Worm (Caenorhabditis elegans) whole organism, L4 larva: ENCODE measurements around the gene T06E4.7.
A peak's percentile ranks its signal among the peaks of the same experiment; 100 is the strongest.

Source experiments
- D1046.2 ChIP-seq: fragments of 200-800 bp; sonication (Bioruptor generic); IDR thresholded peaks from 2 replicates; pipeline ENCODE4 v1.3.6; 2022; ENCODE audit warnings: missing genetic modification characterization, missing compliant biosample characterization
- F37D6.2 ChIP-seq: sonication (generic microtip); optimal IDR thresholded peaks from 2 replicates; lab custom pipeline; 2016; ENCODE audit warnings: mild to moderate bottlenecking, missing genetic modification characterization, missing compliant biosample characterization
- F44E2.7 ChIP-seq: fragments of 200-800 bp; sonication (Bioruptor generic); IDR thresholded peaks from 2 replicates; pipeline ENCODE4 v2.1.2; 2022; ENCODE audit warnings: missing genetic modification characterization, missing compliant biosample characterization
- R02D3.7 ChIP-seq: fragments of 150-350 bp; sonication (generic microtip); optimal IDR thresholded peaks from 3 replicates; lab custom pipeline; 2014; ENCODE audit warnings: missing biosample characterization, missing genetic modification characterization
- Y105C5A.15 ChIP-seq: fragments of 200-800 bp; sonication (Bioruptor generic); IDR thresholded peaks from 2 replicates; pipeline ENCODE4 v1.3.6; 2022; ENCODE audit warnings: missing genetic modification characterization, missing compliant biosample characterization
- Y48G9A.11 ChIP-seq: fragments of 200-800 bp; sonication (Bioruptor generic); IDR thresholded peaks from 2 replicates; pipeline ENCODE4 v1.3.6; 2022; ENCODE audit warnings: missing genetic modification reagents, missing genetic modification characterization, missing compliant biosample characterization
- Y75B8A.6 ChIP-seq: fragments of 200-800 bp; sonication (Bioruptor generic); IDR thresholded peaks from 2 replicates; pipeline ENCODE4 v1.3.6; 2022; ENCODE audit warnings: missing genetic modification reagents, missing genetic modification characterization, missing compliant biosample characterization
- aha-1 ChIP-seq: fragments of 150-350 bp; peaks from one replicate; lab custom pipeline; 2014; ENCODE audit warnings: missing biosample characterization, missing genetic modification characterization
- attf-4 ChIP-seq: sonication (generic microtip); optimal IDR thresholded peaks from 3 replicates; lab custom pipeline; 2017; ENCODE audit warnings: missing biosample characterization, missing genetic modification characterization
- ceh-44 ChIP-seq: fragments of 200-800 bp; sonication (Bioruptor generic); IDR thresholded peaks from 2 replicates; pipeline ENCODE4 v1.3.6; 2022; ENCODE audit warnings: missing genetic modification reagents, missing genetic modification characterization, missing compliant biosample characterization
- ceh-62 ChIP-seq: sonication (generic microtip); optimal IDR thresholded peaks from 2 replicates; lab custom pipeline; 2017; ENCODE audit warnings: missing biosample characterization, missing genetic modification characterization
- cey-2 ChIP-seq: sonication (generic microtip); optimal IDR thresholded peaks from 3 replicates; lab custom pipeline; 2017; ENCODE audit warnings: missing genetic modification characterization, mild to moderate bottlenecking, missing compliant biosample characterization, antibody characterized with exemption, borderline replicate concordance; ENCODE audit not compliant: insufficient read depth
- ctbp-1 ChIP-seq: fragments of 200-800 bp; sonication (Bioruptor generic); IDR thresholded peaks from 2 replicates; pipeline ENCODE4 v1.3.6; 2022; ENCODE audit warnings: missing genetic modification reagents, missing genetic modification characterization, missing compliant biosample characterization
- daf-16 ChIP-seq, 3 experiments: sonication (generic microtip); optimal IDR thresholded peaks; 2 replicates each; lab custom pipeline; 2016 to 2017; ENCODE audit warnings: missing genetic modification characterization in 3 of 3, missing genetic modification reagents in 3 of 3, mild to moderate bottlenecking in 2 of 3, missing compliant biosample characterization in 2 of 3, missing biosample characterization in 1 of 3, moderate library complexity in 1 of 3
- daf-8 ChIP-seq: fragments of 200-800 bp; sonication (Bioruptor generic); IDR thresholded peaks from 2 replicates; pipeline ENCODE4 v1.3.6; 2022; ENCODE audit warnings: missing genetic modification characterization, missing compliant biosample characterization
- dpl-1 ChIP-seq: fragments of 150-350 bp; optimal IDR thresholded peaks from 2 replicates; lab custom pipeline; 2014; ENCODE audit warnings: missing biosample characterization, missing genetic modification reagents, missing genetic modification characterization
- dve-1 ChIP-seq: sonication (generic microtip); optimal IDR thresholded peaks from 2 replicates; lab custom pipeline; 2017; ENCODE audit warnings: antibody characterized with exemption, mild to moderate bottlenecking, missing genetic modification characterization, missing compliant biosample characterization; ENCODE audit not compliant: insufficient read depth
- egl-43 ChIP-seq: fragments of 200-800 bp; sonication (Bioruptor generic); IDR thresholded peaks from 2 replicates; pipeline ENCODE4 v1.3.6; 2022; ENCODE audit warnings: missing genetic modification reagents, missing genetic modification characterization, missing compliant biosample characterization
- fos-1 ChIP-seq: fragments of 150-350 bp; optimal IDR thresholded peaks from 2 replicates; lab custom pipeline; 2014; ENCODE audit warnings: missing biosample characterization, missing genetic modification characterization
- gei-8 ChIP-seq: fragments of 200-800 bp; sonication (Bioruptor generic); optimal IDR thresholded peaks from 2 replicates; lab custom pipeline; 2018; ENCODE audit warnings: mild to moderate bottlenecking, missing genetic modification characterization, missing compliant biosample characterization
- lim-7 ChIP-seq: fragments of 200-800 bp; sonication (Bioruptor generic); IDR thresholded peaks from 2 replicates; pipeline ENCODE4 v1.3.6; 2022; ENCODE audit warnings: missing genetic modification characterization, missing compliant biosample characterization
- lin-1 ChIP-seq: fragments of 200-800 bp; sonication (Bioruptor generic); IDR thresholded peaks from 2 replicates; pipeline ENCODE4 v1.3.6; 2022; ENCODE audit warnings: missing genetic modification reagents, missing genetic modification characterization, missing compliant biosample characterization
- lin-13 ChIP-seq: fragments of 150-350 bp; optimal IDR thresholded peaks from 2 replicates; lab custom pipeline; 2014; ENCODE audit warnings: missing biosample characterization, missing genetic modification reagents, missing genetic modification characterization
- lin-38 ChIP-seq: fragments of 200-800 bp; sonication (Bioruptor generic); IDR thresholded peaks from 2 replicates; pipeline ENCODE4 v1.3.6; 2022; ENCODE audit warnings: missing genetic modification reagents, missing genetic modification characterization, missing compliant biosample characterization
- lin-39 ChIP-seq: fragments of 150-350 bp; optimal IDR thresholded peaks from 2 replicates; lab custom pipeline; 2014; ENCODE audit warnings: missing biosample characterization, missing genetic modification reagents, missing genetic modification characterization
- madf-5 ChIP-seq, 2 experiments: fragments of 200-800 bp; sonication (Bioruptor generic); IDR thresholded peaks; 2 replicates each; pipeline ENCODE4 v1.3.6; 2022; ENCODE audit warnings: missing compliant biosample characterization in 2 of 2, missing genetic modification characterization in 2 of 2
- mdl-1 ChIP-seq, 2 experiments: fragments of 150-350 bp in 1 of 2; sonication (generic microtip) in 1 of 2; optimal IDR thresholded peaks; 2 replicates each; lab custom pipeline; 2014 to 2017; ENCODE audit warnings: missing biosample characterization in 2 of 2, missing genetic modification characterization in 2 of 2
- nhr-25 ChIP-seq: sonication (generic microtip); optimal IDR thresholded peaks from 2 replicates; lab custom pipeline; 2017; ENCODE audit warnings: missing genetic modification characterization, mild to moderate bottlenecking, missing compliant biosample characterization, antibody characterized with exemption, moderate library complexity, borderline replicate concordance; ENCODE audit not compliant: insufficient read depth
- nhr-42 ChIP-seq: fragments of 200-800 bp; sonication (Bioruptor generic); IDR thresholded peaks from 2 replicates; pipeline ENCODE4 v1.3.6; 2022; ENCODE audit warnings: missing genetic modification characterization, missing compliant biosample characterization
- nhr-48 ChIP-seq: sonication (generic microtip); optimal IDR thresholded peaks from 2 replicates; lab custom pipeline; 2016; ENCODE audit warnings: mild to moderate bottlenecking, missing genetic modification characterization, missing compliant biosample characterization
- nhr-77 ChIP-seq: fragments of 150-350 bp; optimal IDR thresholded peaks from 2 replicates; lab custom pipeline; 2014; ENCODE audit warnings: missing biosample characterization, missing genetic modification characterization
- pha-4 ChIP-seq, 2 experiments: fragments of 150-350 bp in 1 of 2; fragments of 200-800 bp in 1 of 2; sonication (Bioruptor generic) in 1 of 2; IDR thresholded peaks in 1 of 2; optimal IDR thresholded peaks in 1 of 2; 2 replicates each; pipeline versions ENCODE4 v1.3.6 to Lab custom; 2014 to 2022; ENCODE audit warnings: missing genetic modification characterization in 2 of 2, missing genetic modification reagents in 2 of 2, missing biosample characterization in 1 of 2, missing compliant biosample characterization in 1 of 2
- rbr-2 ChIP-seq: sonication (generic microtip); optimal IDR thresholded peaks from 2 replicates; lab custom pipeline; 2016; ENCODE audit warnings: missing genotype, missing genetic modification characterization, missing compliant biosample characterization
- sdz-12 ChIP-seq: fragments of 200-800 bp; sonication (Bioruptor generic); optimal IDR thresholded peaks from 2 replicates; lab custom pipeline; 2018; ENCODE audit warnings: mild to moderate bottlenecking, missing genetic modification characterization, missing compliant biosample characterization
- set-16 ChIP-seq: fragments of 200-800 bp; sonication (Bioruptor generic); IDR thresholded peaks from 2 replicates; pipeline ENCODE4 v1.3.6; 2022; ENCODE audit warnings: missing genetic modification reagents, missing genetic modification characterization, missing compliant biosample characterization
- spr-1 ChIP-seq: sonication (generic microtip); optimal IDR thresholded peaks from 2 replicates; lab custom pipeline; 2016; ENCODE audit warnings: mild to moderate bottlenecking, missing genetic modification characterization, missing compliant biosample characterization
- spr-3 ChIP-seq: fragments of 200-800 bp; sonication (Bioruptor generic); optimal IDR thresholded peaks from 2 replicates; lab custom pipeline; 2018; ENCODE audit warnings: mild to moderate bottlenecking, missing genetic modification characterization, missing compliant biosample characterization
- tra-1 ChIP-seq: fragments of 200-800 bp; sonication (Bioruptor generic); IDR thresholded peaks from 2 replicates; pipeline ENCODE4 v1.3.6; 2022; ENCODE audit warnings: missing genetic modification reagents, missing genetic modification characterization, missing compliant biosample characterization
- vab-7 ChIP-seq: fragments of 200-800 bp; sonication (Bioruptor generic); IDR thresholded peaks from 2 replicates; pipeline ENCODE4 v1.3.6; 2022; ENCODE audit warnings: missing genetic modification reagents, missing genetic modification characterization, missing compliant biosample characterization
- zag-1 ChIP-seq: fragments of 150-350 bp; optimal IDR thresholded peaks from 2 replicates; lab custom pipeline; 2014; ENCODE audit warnings: missing biosample characterization, missing genetic modification characterization
- zip-11 ChIP-seq: fragments of 200-800 bp; sonication (Bioruptor generic); IDR thresholded peaks from 2 replicates; pipeline ENCODE4 v1.3.6; 2022; ENCODE audit warnings: missing genetic modification characterization, missing compliant biosample characterization
- zip-2 ChIP-seq: fragments of 150-350 bp; optimal IDR thresholded peaks from 2 replicates; lab custom pipeline; 2014; ENCODE audit warnings: missing biosample characterization, missing genetic modification characterization

The T06E4.7 gene

ce11 chrV:9625122-9625521 lies 1.1 kb upstream of the T06E4.7 start, which contains the start of gene idpc-4:
idpc-4 (plus strand) TSS chrV:9625422.
- no peak for TF ChIP-seq lin-39 (tag; lab: Kevin White, UChicago)
- TF ChIP-seq R02D3.7 = no peak
- no peak for TF ChIP-seq aha-1 (tag; lab: Kevin White, UChicago)
- no peak for TF ChIP-seq nhr-48
- no peak for TF ChIP-seq daf-16 (GFP tag; optimal IDR thresholded peaks at IDR 0.05; lab: Kevin White, UChicago)
- no peak for TF ChIP-seq daf-16 (tag; optimal IDR thresholded peaks at IDR 0.05; lab: Kevin White, UChicago)
- TF ChIP-seq spr-1 = no peak
- TF ChIP-seq nhr-77 (tag; lab: Kevin White, UChicago) = no peak
- no peak for TF ChIP-seq egl-43
- no peak for TF ChIP-seq zag-1
- no peak for TF ChIP-seq madf-5 (GFP tag; IDR thresholded peaks at IDR 0.05; lab: Robert Waterston, UW)
- TF ChIP-seq nhr-42 (GFP tag; lab: Robert Waterston, UW) = no peak
- TF ChIP-seq attf-4 (tag; lab: Kevin White, UChicago) = no peak
- TF ChIP-seq zip-11 (GFP tag; lab: Robert Waterston, UW) = no peak
- TF ChIP-seq, all 104 proteins: peak for 0

- no peak for TF ChIP-seq ceh-62 (tag; lab: Kevin White, UChicago)
- TF ChIP-seq tra-1 (GFP tag; lab: Robert Waterston, UW) = 0 out of 2 replicates have a peak, but pooled peaks have one; percentile 21
- no peak for TF ChIP-seq fos-1 (tag; lab: Kevin White, UChicago)
- peak; percentile 57; the same call in 1 of the 2 replicates for TF ChIP-seq egl-43
- TF ChIP-seq lin-1 (GFP tag; lab: Robert Waterston, UW) = no peak
- TF ChIP-seq set-16 (GFP tag; lab: Robert Waterston, UW) = peak; percentile 95
- peak; percentile 72 for TF ChIP-seq aha-1 (tag; lab: Kevin White, UChicago)
- TF ChIP-seq, all 104 proteins: peak for 4
Observed at ce11 chrV:9628603-9629002, 2.4 kb downstream of the T06E4.7 start.

- TF ChIP-seq dve-1 (tag; lab: Kevin White, UChicago) (no peak), nhr-25 (tag; lab: Kevin White, UChicago) (no peak), rbr-2 (no peak), pha-4 (GFP tag; IDR thresholded peaks at IDR 0.05; lab: Robert Waterston, UW) (no peak), pha-4 (tag; optimal IDR thresholded peaks at IDR 0.05; lab: Kevin White, UChicago) (no peak), spr-3 (GFP tag; lab: Kevin White, UChicago) (no peak), dpl-1 (GFP tag; lab: Kevin White, UChicago) (no peak)
- TF ChIP-seq, all 104 proteins: peak for 0
Observed at ce11 chrV:9629114-9629513, 2.9 kb downstream of the T06E4.7 start, which contains the start of gene idpc-3. idpc-3 (minus strand) TSS chrV:9629214.

DNA sequence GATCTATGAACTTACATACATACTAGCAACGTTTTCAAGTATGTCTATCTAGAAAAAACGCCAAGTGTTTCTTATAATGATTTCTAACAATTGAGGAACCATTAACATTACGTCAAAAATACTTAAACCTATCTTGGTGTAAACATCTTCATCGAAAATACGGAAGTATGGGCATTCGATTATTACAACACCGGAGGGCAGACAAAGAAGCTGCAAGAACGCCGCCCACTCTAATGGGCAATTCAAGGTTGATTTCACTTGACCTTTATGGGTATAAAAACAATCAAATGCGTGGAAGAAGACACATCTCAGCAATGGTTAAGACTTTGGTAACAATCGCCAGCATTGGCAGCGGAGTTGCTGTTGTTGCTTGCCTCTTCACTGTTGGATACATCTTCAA lies 3.4 kb downstream of the T06E4.7 start, which contains the start of gene col-146:
Gene col-146 (plus strand): TSS at position 301 of the 400 bp plus-strand sequence.
- TF ChIP-seq mdl-1 (tag; optimal IDR thresholded peaks at IDR 0.05; lab: Kevin White, UChicago) (no peak), F37D6.2 (tag; lab: Kevin White, UChicago) (no peak), madf-5 (GFP tag; IDR thresholded peaks at IDR 0.05; lab: Robert Waterston, UW) (no peak), vab-7 (GFP tag; lab: Robert Waterston, UW) (no peak), D1046.2 (GFP tag; lab: Robert Waterston, UW) (no peak), R02D3.7 (no peak)

DNA sequence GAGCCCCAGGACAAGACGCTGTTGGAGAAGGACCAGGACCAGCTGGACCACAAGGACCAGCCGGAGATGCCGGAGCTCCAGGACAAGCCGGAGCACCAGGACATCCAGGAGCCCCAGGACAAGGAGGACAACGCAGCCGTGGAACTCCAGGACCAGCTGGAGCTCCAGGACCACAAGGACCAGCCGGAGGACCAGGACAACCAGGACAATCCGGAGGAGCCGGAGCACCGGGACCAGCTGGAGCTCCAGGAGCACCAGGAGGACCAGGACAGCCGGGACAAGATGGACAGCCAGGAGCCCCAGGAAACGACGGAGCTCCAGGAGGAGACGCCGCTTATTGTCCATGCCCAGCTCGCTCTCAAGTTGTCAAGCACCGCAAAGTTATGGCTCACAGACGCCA lies 4.3 kb downstream of the T06E4.7 start:
- TF ChIP-seq cey-2 (tag; lab: Kevin White, UChicago) = no peak
- TF ChIP-seq Y105C5A.15 (GFP tag; lab: Robert Waterston, UW) = no peak
- no peak for TF ChIP-seq lin-13 (GFP tag; lab: Kevin White, UChicago)
- TF ChIP-seq zip-2 (tag; lab: Kevin White, UChicago) = no peak
- TF ChIP-seq lim-7 (GFP tag; lab: Robert Waterston, UW) = 0 out of 2 replicates have a peak, but pooled peaks have one; percentile 28
- no peak for TF ChIP-seq sdz-12 (GFP tag; lab: Kevin White, UChicago)
- 0 out of 2 replicates have a peak, but pooled peaks have one; percentile 14 for TF ChIP-seq ctbp-1 (GFP tag; lab: Robert Waterston, UW)
- TF ChIP-seq Y75B8A.6 (GFP tag; lab: Robert Waterston, UW) = no peak
- no peak for TF ChIP-seq aha-1 (tag; lab: Kevin White, UChicago)
- TF ChIP-seq lin-38 (GFP tag; lab: Robert Waterston, UW) = 0 out of 2 replicates have a peak, but pooled peaks have one; percentile 23
- peak; percentile 98 for TF ChIP-seq set-16 (GFP tag; lab: Robert Waterston, UW)
- TF ChIP-seq attf-4 (tag; lab: Kevin White, UChicago) = no peak
- TF ChIP-seq Y48G9A.11 (GFP tag; lab: Robert Waterston, UW) = 0 out of 2 replicates have a peak, but pooled peaks have one; percentile 46
- TF ChIP-seq madf-5 (GFP tag; IDR thresholded peaks at IDR 0.05; lab: Robert Waterston, UW) = peak in 1 of 2 experiments; percentile 29; a peak in 1 of 4 replicates
- 0 out of 2 replicates have a peak, but pooled peaks have one; percentile 47 for TF ChIP-seq F44E2.7
- TF ChIP-seq gei-8 (GFP tag; lab: Kevin White, UChicago) = no peak
- no peak for TF ChIP-seq ceh-44
- TF ChIP-seq daf-8 (GFP tag; lab: Robert Waterston, UW) = no peak
- TF ChIP-seq F37D6.2 (tag; lab: Kevin White, UChicago) = no peak
